Fruit fly (Drosophila melanogaster) whole organism, embryonic: ENCODE results near the gene RPA1.
A peak's percentile ranks its signal among the peaks of the same experiment; 100 is the strongest.

Experiments used
- Awh ChIP-seq: fragments of 200-800 bp; sonication (Bioruptor generic); IDR thresholded peaks from 2 replicates; pipeline ENCODE4, ENCODE4 v1.3.6; 2022; ENCODE audit warnings: missing biosample characterization, missing genetic modification characterization
- Bteb2 ChIP-seq: fragments of 200-800 bp; sonication (Bioruptor generic); optimal IDR thresholded peaks from 2 replicates; lab custom pipeline; 2016; ENCODE audit warnings: missing biosample characterization, missing genetic modification characterization
- CG10267 ChIP-seq: fragments of 200-800 bp; sonication (Bioruptor generic); optimal IDR thresholded peaks from 2 replicates; lab custom pipeline; 2018; ENCODE audit warnings: missing biosample characterization, mild to moderate bottlenecking, missing genetic modification characterization, moderate library complexity
- CG10462 ChIP-seq: fragments of 200-800 bp; sonication (Bioruptor generic); optimal IDR thresholded peaks from 2 replicates; lab custom pipeline; 2016; ENCODE audit warnings: missing biosample characterization, missing genetic modification characterization
- CG1233 ChIP-seq: fragments of 200-800 bp; sonication (Bioruptor generic); optimal IDR thresholded peaks from 4 replicates; lab custom pipeline; 2018; ENCODE audit warnings: missing biosample characterization, mild to moderate bottlenecking, missing genetic modification characterization
- CG12659 ChIP-seq: fragments of 200-800 bp; sonication (Bioruptor generic); optimal IDR thresholded peaks from 3 replicates; lab custom pipeline; 2017; ENCODE audit warnings: mild to moderate bottlenecking, missing biosample characterization, missing genetic modification reagents, missing genetic modification characterization
- CG12744 ChIP-seq: fragments of 200-800 bp; sonication (Bioruptor generic); optimal IDR thresholded peaks from 2 replicates; lab custom pipeline; 2016; ENCODE audit warnings: missing biosample characterization, missing genetic modification characterization
- CG15514 ChIP-seq: fragments of 200-800 bp; sonication (Bioruptor generic); optimal IDR thresholded peaks from 3 replicates; lab custom pipeline; 2017; ENCODE audit warnings: missing biosample characterization, missing genetic modification characterization, mild to moderate bottlenecking, moderate library complexity, missing genetic modification reagents
- CG16863 ChIP-seq: fragments of 200-800 bp; sonication (Bioruptor generic); optimal IDR thresholded peaks from 3 replicates; lab custom pipeline; 2016; ENCODE audit warnings: missing biosample characterization, missing genetic modification characterization
- CG17385 ChIP-seq: fragments of 200-800 bp; sonication (Bioruptor generic); optimal IDR thresholded peaks from 3 replicates; lab custom pipeline; 2018; ENCODE audit warnings: missing biosample characterization, mild to moderate bottlenecking, missing genetic modification characterization
- CG2889 ChIP-seq: fragments of 200-800 bp; sonication (Bioruptor generic); IDR thresholded peaks from 3 replicates; pipeline ENCODE4 v1.3.6; 2022; ENCODE audit warnings: missing biosample characterization, missing genetic modification characterization
- CG31388 ChIP-seq: fragments of 200-800 bp; sonication (Bioruptor generic); optimal IDR thresholded peaks from 2 replicates; lab custom pipeline; 2016; ENCODE audit warnings: missing biosample characterization, missing genetic modification characterization
- CG6683 ChIP-seq: fragments of 200-800 bp; sonication (Bioruptor generic); optimal IDR thresholded peaks from 2 replicates; lab custom pipeline; 2017; ENCODE audit warnings: missing biosample characterization, mild to moderate bottlenecking, missing genetic modification characterization, missing genetic modification reagents
- CG7745 ChIP-seq: fragments of 200-800 bp; sonication (Bioruptor generic); optimal IDR thresholded peaks from 2 replicates; lab custom pipeline; 2018; ENCODE audit warnings: missing biosample characterization, mild to moderate bottlenecking, missing genetic modification characterization, moderate library complexity
- CG8089 ChIP-seq: fragments of 200-800 bp; sonication (Bioruptor generic); optimal IDR thresholded peaks from 3 replicates; lab custom pipeline; 2016; ENCODE audit warnings: missing biosample characterization, missing genetic modification characterization
- CG8944 ChIP-seq: fragments of 200-800 bp; sonication (Bioruptor generic); optimal IDR thresholded peaks from 3 replicates; lab custom pipeline; 2016; ENCODE audit warnings: missing biosample characterization, missing genetic modification characterization
- CG9727 ChIP-seq: fragments of 200-800 bp; sonication (Bioruptor generic); optimal IDR thresholded peaks from 3 replicates; lab custom pipeline; 2017; ENCODE audit warnings: missing biosample characterization, mild to moderate bottlenecking, missing genetic modification characterization
- Ets65A ChIP-seq: fragments of 200-800 bp; sonication (Bioruptor generic); peaks from one replicate; lab custom pipeline; 2016; ENCODE audit warnings: missing biosample characterization, missing genetic modification characterization
- HLH54F ChIP-seq: fragments of 200-800 bp; sonication (Bioruptor generic); optimal IDR thresholded peaks from 3 replicates; lab custom pipeline; 2016; ENCODE audit warnings: missing biosample characterization, missing genetic modification characterization
- Mad ChIP-seq: fragments of 200-800 bp; sonication (Bioruptor generic); optimal IDR thresholded peaks from 2 replicates; lab custom pipeline; 2016; ENCODE audit warnings: missing biosample characterization, missing genetic modification characterization
- NfI ChIP-seq: fragments of 200-800 bp; sonication (Bioruptor generic); optimal IDR thresholded peaks from 3 replicates; lab custom pipeline; 2018; ENCODE audit warnings: missing biosample characterization, mild to moderate bottlenecking, missing genetic modification characterization, moderate library complexity
- Six4 ChIP-seq: fragments of 200-800 bp; sonication (Bioruptor generic); optimal IDR thresholded peaks from 2 replicates; lab custom pipeline; 2016; ENCODE audit warnings: missing biosample characterization, missing genetic modification characterization
- Trl ChIP-seq, 3 experiments: fragments of >200 bp in 2 of 3; fragments of 200-800 bp in 1 of 3; sonication (Bioruptor generic) in 1 of 3; optimal IDR thresholded peaks; 2 replicates in 1 of 3; 3 replicates in 2 of 3; lab custom pipeline; 2016 to 2017; ENCODE audit warnings: missing biosample characterization in 1 of 3, missing genetic modification characterization in 1 of 3
- YL-1 ChIP-seq: fragments of 200-800 bp; sonication (Bioruptor generic); optimal IDR thresholded peaks from 3 replicates; lab custom pipeline; 2017; ENCODE audit warnings: missing biosample characterization, mild to moderate bottlenecking, missing genetic modification characterization
- ato ChIP-seq: fragments of 200-800 bp; sonication (Bioruptor generic); IDR thresholded peaks from 2 replicates; pipeline ENCODE4 v1.3.6; 2022; ENCODE audit warnings: missing biosample characterization, missing genetic modification characterization; ENCODE audit not compliant: partially characterized antibody
- bsh ChIP-seq, 2 experiments: fragments of 200-800 bp; sonication (Bioruptor generic); optimal IDR thresholded peaks; 2 replicates each; lab custom pipeline; 2017 to 2018; ENCODE audit warnings: mild to moderate bottlenecking in 2 of 2, missing biosample characterization in 2 of 2, missing genetic modification characterization in 2 of 2, moderate library complexity in 1 of 2
- btn ChIP-seq: fragments of 200-800 bp; sonication (Bioruptor generic); optimal IDR thresholded peaks from 2 replicates; lab custom pipeline; 2016; ENCODE audit warnings: missing biosample characterization, missing genetic modification characterization
- ci ChIP-seq: fragments of 200-800 bp; sonication (Bioruptor generic); IDR thresholded peaks from 3 replicates; pipeline ENCODE4 v1.3.6; 2022; ENCODE audit warnings: missing biosample characterization, missing genetic modification characterization
- da ChIP-seq: fragments of 200-800 bp; sonication (Bioruptor generic); optimal IDR thresholded peaks from 2 replicates; lab custom pipeline; 2016; ENCODE audit warnings: missing biosample characterization, missing genetic modification characterization
- dan ChIP-seq: fragments of 200-800 bp; sonication (Bioruptor generic); IDR thresholded peaks from 2 replicates; pipeline ENCODE4 v1.3.6; 2022; ENCODE audit warnings: missing biosample characterization, missing genetic modification characterization
- danr ChIP-seq: fragments of 200-800 bp; sonication (Bioruptor generic); IDR thresholded peaks from 2 replicates; pipeline ENCODE4 v1.3.6; 2022; ENCODE audit warnings: missing biosample characterization, missing genetic modification characterization
- dmrt99B ChIP-seq: fragments of 200-800 bp; sonication (Bioruptor generic); optimal IDR thresholded peaks from 2 replicates; lab custom pipeline; 2018; ENCODE audit warnings: missing biosample characterization, mild to moderate bottlenecking, missing genetic modification characterization, moderate library complexity
- dpn ChIP-seq, 2 experiments: fragments of 200-800 bp; sonication (Bioruptor generic); optimal IDR thresholded peaks; 3 replicates each; lab custom pipeline; 2016; ENCODE audit warnings: missing biosample characterization in 2 of 2, missing genetic modification characterization in 2 of 2
- ham ChIP-seq: fragments of 200-800 bp; sonication (Bioruptor generic); IDR thresholded peaks from 2 replicates; pipeline ENCODE4 v1.3.6; 2022; ENCODE audit warnings: missing biosample characterization, missing genetic modification characterization
- kni ChIP-seq: fragments of 200-800 bp; sonication (Bioruptor generic); optimal IDR thresholded peaks from 3 replicates; lab custom pipeline; 2017; ENCODE audit warnings: mild to moderate bottlenecking, missing biosample characterization, missing genetic modification reagents, missing genetic modification characterization
- mld ChIP-seq: fragments of 200-800 bp; sonication (Bioruptor generic); IDR thresholded peaks from 3 replicates; pipeline ENCODE4 v1.3.6; 2022; ENCODE audit warnings: missing biosample characterization, missing genetic modification characterization; ENCODE audit not compliant: partially characterized antibody
- pb ChIP-seq: fragments of 200-800 bp; sonication (Bioruptor generic); optimal IDR thresholded peaks from 3 replicates; lab custom pipeline; 2016; ENCODE audit warnings: missing biosample characterization, missing genetic modification characterization
- prd ChIP-seq, 3 experiments: fragments of >200 bp in 2 of 3; fragments of 200-800 bp in 1 of 3; sonication (Bioruptor generic) in 1 of 3; optimal IDR thresholded peaks in 2 of 3; IDR thresholded peaks in 1 of 3; 2 replicates in 2 of 3; 3 replicates in 1 of 3; pipeline versions ENCODE4 v1.3.6 to Lab custom; 2017 to 2022; ENCODE audit warnings: missing biosample characterization in 1 of 3, missing genetic modification characterization in 1 of 3
- rib ChIP-seq: fragments of 200-800 bp; sonication (Bioruptor generic); IDR thresholded peaks from 2 replicates; pipeline ENCODE4 v1.3.6; 2022; ENCODE audit warnings: missing biosample characterization, missing genetic modification characterization
- run ChIP-seq: fragments of 200-800 bp; sonication (Bioruptor generic); optimal IDR thresholded peaks from 3 replicates; lab custom pipeline; 2018; ENCODE audit warnings: missing biosample characterization, mild to moderate bottlenecking, missing genetic modification characterization
- salm ChIP-seq: fragments of 200-800 bp; sonication (Bioruptor generic); optimal IDR thresholded peaks from 2 replicates; lab custom pipeline; 2018; ENCODE audit warnings: missing biosample characterization, mild to moderate bottlenecking, missing genetic modification characterization
- schlank ChIP-seq: fragments of 200-800 bp; sonication (Bioruptor generic); optimal IDR thresholded peaks from 2 replicates; lab custom pipeline; 2018; ENCODE audit warnings: missing biosample characterization, mild to moderate bottlenecking, missing genetic modification characterization
- sna ChIP-seq: fragments of 200-800 bp; sonication (Bioruptor generic); IDR thresholded peaks from 2 replicates; pipeline ENCODE4 v1.3.6; 2022; ENCODE audit warnings: missing biosample characterization, missing genetic modification characterization; ENCODE audit not compliant: partially characterized antibody
- sug ChIP-seq: fragments of 200-800 bp; optimal IDR thresholded peaks from 2 replicates; lab custom pipeline; 2019; ENCODE audit warnings: missing biosample characterization, mild to moderate bottlenecking, missing genetic modification characterization, moderate library complexity
- trh ChIP-seq: fragments of 200-800 bp; sonication (Bioruptor generic); optimal IDR thresholded peaks from 2 replicates; lab custom pipeline; 2016; ENCODE audit warnings: missing biosample characterization, missing genetic modification characterization
- twi ChIP-seq: fragments of 200-800 bp; optimal IDR thresholded peaks from 2 replicates; lab custom pipeline; 2019; ENCODE audit warnings: missing biosample characterization, mild to moderate bottlenecking, missing genetic modification characterization, moderate library complexity
- wdn ChIP-seq: fragments of 200-800 bp; sonication (Bioruptor generic); IDR thresholded peaks from 2 replicates; pipeline ENCODE4 v1.3.6; 2022; ENCODE audit warnings: missing biosample characterization, missing genetic modification characterization
- zfh1 ChIP-seq: fragments of 200-800 bp; sonication (Bioruptor generic); IDR thresholded peaks from 3 replicates; pipeline ENCODE4 v1.3.6; 2022; ENCODE audit warnings: missing biosample characterization, missing genetic modification characterization

The RPA1 gene

DNA sequence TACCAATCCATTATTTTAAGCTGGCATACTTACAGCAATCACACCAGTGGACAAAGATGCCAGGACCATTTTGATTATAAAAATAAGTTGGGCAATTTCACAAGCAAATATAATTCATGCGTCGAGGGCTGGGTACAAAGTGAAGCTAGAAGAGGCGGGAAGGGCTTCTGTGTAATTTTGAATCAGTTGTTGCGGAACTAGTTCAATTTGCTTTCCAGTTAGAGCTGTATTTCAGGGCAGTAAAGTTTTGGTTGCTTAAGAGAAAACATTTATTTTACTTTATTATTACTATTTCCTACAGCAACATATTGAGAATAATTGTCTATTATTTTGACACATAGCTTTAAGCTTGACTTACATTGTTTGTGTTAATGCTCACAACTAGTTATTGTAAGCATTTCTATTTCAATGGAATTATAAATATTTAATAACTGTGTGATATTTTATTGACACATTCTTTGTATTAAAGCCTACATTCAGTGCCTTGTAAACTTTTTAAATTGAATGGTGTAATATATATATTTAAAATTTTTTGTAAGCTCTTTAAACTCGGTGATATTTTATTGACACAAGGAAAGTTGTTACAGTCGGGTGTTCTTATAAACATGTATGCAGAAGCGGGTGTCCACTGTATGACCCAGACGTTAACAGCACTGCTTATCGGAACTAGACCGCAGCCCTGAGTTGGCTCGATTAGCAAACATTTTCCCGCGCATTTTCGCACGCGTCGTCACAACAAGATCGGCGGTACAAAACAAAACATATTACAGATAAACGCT lies at the start of gene RPA1, which contains the start of gene Mcm2:
TSS of gene RPA1 (minus strand) at position 150 of the 779 bp plus-strand sequence.
TSS of gene Mcm2 (plus strand) at position 669 of the 779 bp plus-strand sequence.
- TF ChIP-seq dmrt99B (tag; lab: Kevin White, UChicago) (no peak), CG10267 (peak; percentile 86), sna (no peak), CG31388 (GFP tag; lab: Kevin White, UChicago) (peak; percentile 29), Trl (optimal IDR thresholded peaks at IDR 0.05; lab: Kevin White, UChicago) (no peak), Trl (GFP tag; optimal IDR thresholded peaks at IDR 0.05; lab: Kevin White, UChicago) (peak; percentile 64), Awh (GFP tag; lab: Robert Waterston, UW) (peak; percentile 37; the same call in 1 of the 2 replicates), ci (GFP tag; lab: Robert Waterston, UW) (peak; percentile 69), Six4 (peak; percentile 66), CG2889 (peak; percentile 73; the same call in 2 of the 3 replicates), NfI (GFP tag; lab: Kevin White, UChicago) (peak; percentile 82), schlank (tag; lab: Kevin White, UChicago) (peak; percentile 33), ham (GFP tag; lab: Robert Waterston, UW) (no peak), prd (optimal IDR thresholded peaks at IDR 0.05; lab: Kevin White, UChicago) (no peak), prd (GFP tag; IDR thresholded peaks at IDR 0.05; lab: Robert Waterston, UW) (peak; percentile 88), YL-1 (GFP tag; lab: Kevin White, UChicago) (peak; percentile 65), HLH54F (GFP tag; lab: Kevin White, UChicago) (peak; percentile 71), CG12744 (GFP tag; lab: Kevin White, UChicago) (no peak), CG9727 (GFP tag; lab: Kevin White, UChicago) (peak; percentile 82), CG1233 (GFP tag; lab: Kevin White, UChicago) (peak; percentile 73), Mad (GFP tag; lab: Kevin White, UChicago) (peak; percentile 32), CG17385 (GFP tag; lab: Kevin White, UChicago) (peak; percentile 66), salm (tag; lab: Kevin White, UChicago) (peak; percentile 38), danr (no peak; the same call in 1 of the 2 replicates), rib (GFP tag; lab: Robert Waterston, UW) (peak; percentile 14; the same call in 1 of the 2 replicates), CG6683 (GFP tag; lab: Kevin White, UChicago) (peak; percentile 37), CG15514 (GFP tag; lab: Kevin White, UChicago) (peak; percentile 98), Bteb2 (GFP tag; lab: Kevin White, UChicago) (no peak), Ets65A (GFP tag; lab: Kevin White, UChicago) (peak; percentile 97), bsh (GFP tag; optimal IDR thresholded peaks at IDR 0.05; lab: Kevin White, UChicago) (peak in 1 of 2 experiments; percentile 66), dan (GFP tag; lab: Robert Waterston, UW) (no peak), wdn (GFP tag; lab: Robert Waterston, UW) (peak; percentile 63; the same call in 1 of the 2 replicates), CG10462 (GFP tag; lab: Kevin White, UChicago) (peak; percentile 61), CG7745 (tag; lab: Kevin White, UChicago) (no peak), trh (GFP tag; lab: Kevin White, UChicago) (peak; percentile 49), CG12659 (GFP tag; lab: Kevin White, UChicago) (peak; percentile 88), mld (no peak), dpn (GFP tag; optimal IDR thresholded peaks at IDR 0.05; lab: Kevin White, UChicago) (peak; percentile 47 to 81), CG16863 (GFP tag; lab: Kevin White, UChicago) (peak; percentile 23), ato (peak; percentile 57), da (GFP tag; lab: Kevin White, UChicago) (no peak), pb (GFP tag; lab: Kevin White, UChicago) (no peak), kni (GFP tag; lab: Kevin White, UChicago) (peak; percentile 76), run (tag; lab: Kevin White, UChicago) (no peak), twi (tag; lab: Kevin White, UChicago) (peak; percentile 72), sug (tag; lab: Kevin White, UChicago) (peak; percentile 82), CG8089 (GFP tag; lab: Kevin White, UChicago) (no peak), zfh1 (peak; percentile 82), btn (no peak), CG8944 (GFP tag; lab: Kevin White, UChicago) (no peak)
